Worm (Caenorhabditis elegans) whole organism, L1 larva: ENCODE data around the gene Y97E10AR.4.

Source experiments
- ceh-82 ChIP-seq, 3 experiments: fragments of 150-350 bp in 1 of 3; sonication (generic microtip) in 2 of 3; optimal IDR thresholded peaks; 2 replicates each; lab custom pipeline; 2014 to 2017; ENCODE audit warnings: missing biosample characterization in 3 of 3, missing genetic modification characterization in 3 of 3
- elt-2 ChIP-seq: sonication (generic microtip); optimal IDR thresholded peaks from 2 replicates; lab custom pipeline; 2016; ENCODE audit warnings: missing genetic modification characterization, mild to moderate bottlenecking, inconsistent platforms, missing compliant biosample characterization, missing genetic modification reagents
- fkh-10 ChIP-seq: sonication (generic microtip); optimal IDR thresholded peaks from 2 replicates; lab custom pipeline; 2017; ENCODE audit warnings: missing biosample characterization, missing genetic modification reagents, missing genetic modification characterization
- fos-1 ChIP-seq: fragments of 150-350 bp; optimal IDR thresholded peaks from 2 replicates; lab custom pipeline; 2014; ENCODE audit warnings: missing biosample characterization, missing genetic modification characterization
- isw-1 ChIP-seq: fragments of 200-800 bp; sonication (Bioruptor generic); IDR thresholded peaks from 2 replicates; pipeline ENCODE4 v1.3.6; 2022; ENCODE audit warnings: missing genetic modification characterization, missing compliant biosample characterization
- mep-1 ChIP-seq: fragments of 150-350 bp; optimal IDR thresholded peaks from 2 replicates; lab custom pipeline; 2014; ENCODE audit warnings: missing biosample characterization, missing genetic modification characterization
- nhr-28 ChIP-seq: fragments of 150-350 bp; optimal IDR thresholded peaks from 2 replicates; lab custom pipeline; 2014; ENCODE audit warnings: missing biosample characterization, missing genetic modification characterization
- nhr-76 ChIP-seq: sonication (generic microtip); optimal IDR thresholded peaks from 2 replicates; lab custom pipeline; 2017; ENCODE audit warnings: missing biosample characterization, missing genetic modification characterization
- nhr-85 ChIP-seq: sonication (generic microtip); peaks from one replicate; lab custom pipeline; 2016; ENCODE audit warnings: missing genetic modification characterization, inconsistent platforms, missing compliant biosample characterization
- sptf-1 ChIP-seq: fragments of 150-350 bp; optimal IDR thresholded peaks from 2 replicates; lab custom pipeline; 2014; ENCODE audit warnings: missing biosample characterization, missing genetic modification characterization
- unc-62 ChIP-seq: fragments of 150-350 bp; optimal IDR thresholded peaks from 2 replicates; lab custom pipeline; 2014; ENCODE audit warnings: missing biosample characterization, missing genetic modification reagents, missing genetic modification characterization

- no peak for TF ChIP-seq unc-62 (GFP tag; lab: Kevin White, UChicago)
- TF ChIP-seq mep-1 (tag; lab: Kevin White, UChicago): no peak
- no peak for TF ChIP-seq fos-1 (tag; lab: Kevin White, UChicago)
- no peak for TF ChIP-seq nhr-85 (tag; lab: Kevin White, UChicago)
- TF ChIP-seq elt-2 (tag; lab: Kevin White, UChicago): no peak
- TF ChIP-seq nhr-28: no peak
- no peak for TF ChIP-seq nhr-76 (tag; lab: Kevin White, UChicago)
- no peak for TF ChIP-seq fkh-10 (GFP tag; lab: Kevin White, UChicago)
- no peak for TF ChIP-seq ceh-82 (tag; optimal IDR thresholded peaks at IDR 0.05; lab: Kevin White, UChicago)
- no peak for TF ChIP-seq isw-1 (GFP tag; lab: Robert Waterston, UW)
- no peak for TF ChIP-seq sptf-1
Observed at ce11 chrV:8051851-8052250, 41.8 kb upstream of the Y97E10AR.4 start, which contains the start of gene sth-1.
